Worm (Caenorhabditis elegans) whole organism, young adult: ENCODE measurements around the gene Y44F5A.1.

Experiments used
- B0336.3 ChIP-seq: fragments of 200-800 bp; sonication (Bioruptor generic); IDR thresholded peaks from 2 replicates; pipeline ENCODE4 v1.3.6; 2022; ENCODE audit warnings: missing genetic modification characterization, missing compliant biosample characterization
- C06A6.2 ChIP-seq: fragments of 200-800 bp; sonication (Bioruptor generic); conservative IDR thresholded peaks from 2 replicates; pipeline ENCODE4 v1.3.6; 2022; ENCODE audit warnings: missing genetic modification characterization, missing compliant biosample characterization
- F22D6.2 ChIP-seq: sonication (generic microtip); optimal IDR thresholded peaks from 2 replicates; lab custom pipeline; 2016; ENCODE audit warnings: mild to moderate bottlenecking, missing genetic modification characterization, missing compliant biosample characterization
- F33H1.4 ChIP-seq: fragments of 200-800 bp; sonication (Bioruptor generic); IDR thresholded peaks from 2 replicates; pipeline ENCODE4 v1.3.6; 2022; ENCODE audit warnings: missing genetic modification reagents, missing genetic modification characterization, missing compliant biosample characterization
- F39B2.1 ChIP-seq: fragments of 200-800 bp; sonication (Bioruptor generic); IDR thresholded peaks from 2 replicates; pipeline ENCODE4 v1.3.6; 2022; ENCODE audit warnings: missing genetic modification reagents, missing genetic modification characterization, missing compliant biosample characterization
- F52B5.7 ChIP-seq: sonication (generic microtip); optimal IDR thresholded peaks from 2 replicates; lab custom pipeline; 2016; ENCODE audit warnings: mild to moderate bottlenecking, missing genetic modification characterization, missing compliant biosample characterization
- F55B11.4 ChIP-seq: sonication (generic microtip); optimal IDR thresholded peaks from 2 replicates; lab custom pipeline; 2016; ENCODE audit warnings: missing compliant biosample characterization, missing genetic modification characterization, borderline replicate concordance; ENCODE audit not compliant: insufficient read depth
- T26A5.8 ChIP-seq: sonication (generic microtip); optimal IDR thresholded peaks from 2 replicates; lab custom pipeline; 2016; ENCODE audit warnings: missing genetic modification characterization, missing compliant biosample characterization
- Y53F4B.3 ChIP-seq: fragments of 200-800 bp; sonication (Bioruptor generic); IDR thresholded peaks from 2 replicates; pipeline ENCODE4 v1.3.6; 2022; ENCODE audit warnings: missing genetic modification reagents, missing genetic modification characterization, missing compliant biosample characterization
- Y56A3A.18 ChIP-seq: fragments of 200-800 bp; sonication (Bioruptor generic); IDR thresholded peaks from 2 replicates; pipeline ENCODE4 v1.3.6; 2022; ENCODE audit warnings: missing genetic modification reagents, missing genetic modification characterization, missing compliant biosample characterization
- Y79H2A.3 ChIP-seq: fragments of 200-800 bp; sonication (Bioruptor generic); conservative IDR thresholded peaks from 2 replicates; pipeline ENCODE4 v1.3.6; 2022; ENCODE audit warnings: missing genetic modification reagents, missing genetic modification characterization, missing compliant biosample characterization
- aptf-3 ChIP-seq: fragments of 200-800 bp; sonication (Bioruptor generic); IDR thresholded peaks from 2 replicates; pipeline ENCODE4 v1.3.6; 2022; ENCODE audit warnings: missing genetic modification characterization, missing compliant biosample characterization
- atf-7 ChIP-seq: sonication (generic microtip); optimal IDR thresholded peaks from 2 replicates; lab custom pipeline; 2017; ENCODE audit warnings: mild to moderate bottlenecking, missing genetic modification characterization, missing compliant biosample characterization
- attf-5 ChIP-seq: fragments of 200-800 bp; sonication (Bioruptor generic); optimal IDR thresholded peaks from 2 replicates; lab custom pipeline; 2018; ENCODE audit warnings: mild to moderate bottlenecking, missing genetic modification characterization, missing compliant biosample characterization
- ceh-40 ChIP-seq: fragments of 200-800 bp; sonication (Bioruptor generic); IDR thresholded peaks from 2 replicates; pipeline ENCODE4 v1.3.6; 2022; ENCODE audit warnings: missing genetic modification characterization, missing compliant biosample characterization
- ceh-58 ChIP-seq: fragments of 200-800 bp; sonication (Bioruptor generic); IDR thresholded peaks from 2 replicates; pipeline ENCODE4 v1.3.6; 2022; ENCODE audit warnings: missing genetic modification characterization, missing compliant biosample characterization
- die-1 ChIP-seq: sonication (generic microtip); optimal IDR thresholded peaks from 2 replicates; lab custom pipeline; 2016; ENCODE audit warnings: missing genotype, mild to moderate bottlenecking, missing genetic modification characterization, missing compliant biosample characterization
- dpff-1 ChIP-seq: sonication (generic microtip); optimal IDR thresholded peaks from 2 replicates; lab custom pipeline; 2017; ENCODE audit warnings: mild to moderate bottlenecking, missing genetic modification characterization, missing compliant biosample characterization
- dpl-1 ChIP-seq: fragments of 150-350 bp; optimal IDR thresholded peaks from 2 replicates; lab custom pipeline; 2014; ENCODE audit warnings: missing biosample characterization, missing genetic modification reagents, missing genetic modification characterization
- egl-18 ChIP-seq: fragments of 200-800 bp; sonication (Bioruptor generic); IDR thresholded peaks from 2 replicates; pipeline ENCODE4 v1.3.6; 2022; ENCODE audit warnings: missing genetic modification reagents, missing genetic modification characterization, missing compliant biosample characterization
- ekl-4 ChIP-seq: fragments of 200-800 bp; sonication (Bioruptor generic); IDR thresholded peaks from 2 replicates; pipeline ENCODE4 v1.3.6; 2022; ENCODE audit warnings: missing genetic modification reagents, missing genetic modification characterization, missing compliant biosample characterization
- him-1 ChIP-seq: sonication (generic microtip); optimal IDR thresholded peaks from 2 replicates; lab custom pipeline; 2016; ENCODE audit warnings: missing genotype, missing genetic modification reagents, missing genetic modification characterization, missing compliant biosample characterization
- hlh-12 ChIP-seq: sonication (generic microtip); optimal IDR thresholded peaks from 2 replicates; lab custom pipeline; 2016; ENCODE audit warnings: missing genetic modification characterization, missing compliant biosample characterization
- lin-26 ChIP-seq: fragments of 200-800 bp; sonication (Bioruptor generic); IDR thresholded peaks from 2 replicates; pipeline ENCODE4 v1.3.6; 2022; ENCODE audit warnings: missing genetic modification reagents, missing genetic modification characterization, missing compliant biosample characterization
- lin-40 ChIP-seq: sonication (generic microtip); optimal IDR thresholded peaks from 2 replicates; lab custom pipeline; 2016; ENCODE audit warnings: missing genetic modification characterization, mild to moderate bottlenecking, missing compliant biosample characterization, missing genotype, missing genetic modification reagents
- madf-10 ChIP-seq: sonication (generic microtip); optimal IDR thresholded peaks from 2 replicates; lab custom pipeline; 2016; ENCODE audit warnings: mild to moderate bottlenecking, missing genetic modification characterization, missing compliant biosample characterization
- madf-3 ChIP-seq: fragments of 200-800 bp; sonication (Bioruptor generic); IDR thresholded peaks from 2 replicates; pipeline ENCODE4 v1.3.6; 2022; ENCODE audit warnings: missing genetic modification reagents, missing genetic modification characterization, missing compliant biosample characterization
- madf-8 ChIP-seq: fragments of 200-800 bp; sonication (Bioruptor generic); conservative IDR thresholded peaks from 2 replicates; pipeline ENCODE4 v1.3.6; 2022; ENCODE audit warnings: missing genetic modification reagents, missing genetic modification characterization, missing compliant biosample characterization
- mcd-1 ChIP-seq: fragments of 200-800 bp; sonication (Bioruptor generic); IDR thresholded peaks from 2 replicates; pipeline ENCODE4 v1.3.6; 2022; ENCODE audit warnings: missing genetic modification reagents, missing genetic modification characterization, missing compliant biosample characterization
- nhr-120 ChIP-seq: fragments of 200-800 bp; sonication (Bioruptor generic); IDR thresholded peaks from 2 replicates; pipeline ENCODE4 v1.3.6; 2022; ENCODE audit warnings: missing genetic modification characterization, missing compliant biosample characterization
- repo-1 ChIP-seq: sonication (generic microtip); optimal IDR thresholded peaks from 2 replicates; lab custom pipeline; 2017; ENCODE audit warnings: mild to moderate bottlenecking, missing genetic modification characterization, missing compliant biosample characterization
- sptf-2 ChIP-seq: fragments of 200-800 bp; sonication (Bioruptor generic); optimal IDR thresholded peaks from 2 replicates; lab custom pipeline; 2018; ENCODE audit warnings: mild to moderate bottlenecking, missing genetic modification characterization, missing compliant biosample characterization
- ztf-22 ChIP-seq: fragments of 200-800 bp; sonication (Bioruptor generic); optimal IDR thresholded peaks from 2 replicates; lab custom pipeline; 2018; ENCODE audit warnings: mild to moderate bottlenecking, missing genetic modification characterization, moderate library complexity, missing compliant biosample characterization
- ztf-28 ChIP-seq: fragments of 200-800 bp; sonication (Bioruptor generic); IDR thresholded peaks from 2 replicates; pipeline ENCODE4 v1.3.6; 2022; ENCODE audit warnings: missing genetic modification reagents, missing genetic modification characterization, missing compliant biosample characterization

The Y44F5A.1 gene

DNA sequence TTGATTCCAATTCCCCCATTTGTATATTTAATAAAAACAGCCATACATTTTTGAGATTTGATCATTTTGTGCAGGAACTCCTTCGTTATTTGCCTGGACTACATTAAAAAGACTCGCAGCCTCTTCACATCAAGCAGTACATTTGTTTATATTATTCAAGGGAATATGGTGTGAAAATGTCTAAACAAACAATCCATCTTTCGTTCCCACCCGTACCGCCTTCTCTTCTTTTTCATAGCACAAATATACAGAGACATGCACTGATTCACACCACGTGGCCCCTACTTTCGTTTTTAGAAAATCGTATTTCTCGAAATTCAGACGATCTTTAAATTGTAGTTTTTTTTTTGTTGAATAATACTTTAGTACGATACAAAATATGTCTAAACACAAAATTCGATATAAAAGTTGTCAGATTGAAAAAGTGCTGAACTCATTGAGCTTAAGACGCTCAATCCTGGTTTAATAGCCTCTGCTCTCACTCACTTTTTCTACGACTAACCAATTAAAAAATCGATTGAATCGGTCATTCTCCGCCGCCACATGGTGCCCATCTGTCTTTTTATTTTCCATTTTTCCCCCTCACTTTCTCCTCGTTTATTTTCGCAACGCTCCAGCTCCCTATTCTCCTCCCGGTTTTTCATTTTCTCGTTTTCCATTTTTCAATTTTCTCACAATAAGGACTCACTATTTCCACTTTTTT lies 52.0 kb downstream of the Y44F5A.1 start (continued):
- TF ChIP-seq ztf-22 (GFP tag; lab: Kevin White, UChicago) (no peak), him-1 (tag; lab: Kevin White, UChicago) (no peak), die-1 (no peak), mcd-1 (0 out of 2 replicates have a peak, but pooled peaks have one; percentile 19), madf-3 (GFP tag; lab: Robert Waterston, UW) (peak; percentile 56; the same call in 1 of the 2 replicates), aptf-3 (GFP tag; lab: Robert Waterston, UW) (no peak), B0336.3 (peak; percentile 95), dpff-1 (tag; lab: Kevin White, UChicago) (peak; percentile 96), egl-18 (no peak), F52B5.7 (tag; lab: Kevin White, UChicago) (peak; percentile 46), F55B11.4 (tag; lab: Kevin White, UChicago) (no peak), nhr-120 (GFP tag; lab: Robert Waterston, UW) (peak; percentile 93), ceh-40 (GFP tag; lab: Robert Waterston, UW) (peak; percentile 64; the same call in 1 of the 2 replicates), F39B2.1 (no peak), repo-1 (peak; percentile 86), madf-10 (tag; lab: Kevin White, UChicago) (peak; percentile 33), Y79H2A.3 (GFP tag; lab: Robert Waterston, UW) (no peak), dpl-1 (no peak), Y56A3A.18 (GFP tag; lab: Robert Waterston, UW) (peak; percentile 87), madf-8 (GFP tag; lab: Robert Waterston, UW) (no peak), F22D6.2 (no peak), C06A6.2 (GFP tag; lab: Robert Waterston, UW) (peak; percentile 58; the same call in 1 of the 2 replicates), hlh-12 (no peak), lin-26 (GFP tag; lab: Robert Waterston, UW) (peak; percentile 41; the same call in 1 of the 2 replicates), Y53F4B.3 (no peak), F33H1.4 (GFP tag; lab: Robert Waterston, UW) (0 out of 2 replicates have a peak, but pooled peaks have one; percentile 11), sptf-2 (GFP tag; lab: Kevin White, UChicago) (no peak), attf-5 (GFP tag; lab: Kevin White, UChicago) (peak; percentile 24), T26A5.8 (tag; lab: Kevin White, UChicago) (no peak), ztf-28 (GFP tag; lab: Robert Waterston, UW) (no peak), atf-7 (tag; lab: Kevin White, UChicago) (peak; percentile 84), ekl-4 (GFP tag; lab: Robert Waterston, UW) (peak; percentile 83), ceh-58 (GFP tag; lab: Robert Waterston, UW) (no peak), lin-40 (tag; lab: Kevin White, UChicago) (peak; percentile 57)
